Fruit fly (Drosophila melanogaster) whole organism, embryonic: Measurements from ENCODE around the gene CG4438.

Experiments used
- Awh ChIP-seq: fragments of 200-800 bp; sonication (Bioruptor generic); IDR thresholded peaks from 2 replicates; pipeline ENCODE4, ENCODE4 v1.3.6; 2022; ENCODE audit warnings: missing biosample characterization, missing genetic modification characterization
- C15 ChIP-seq: fragments of 200-800 bp; sonication (Bioruptor generic); IDR thresholded peaks from 3 replicates; pipeline ENCODE4 v1.3.6; 2022; ENCODE audit warnings: missing biosample characterization, missing genetic modification characterization
- CG10267 ChIP-seq: fragments of 200-800 bp; sonication (Bioruptor generic); optimal IDR thresholded peaks from 2 replicates; lab custom pipeline; 2018; ENCODE audit warnings: missing biosample characterization, mild to moderate bottlenecking, missing genetic modification characterization, moderate library complexity
- CG11247 ChIP-seq: fragments of 200-800 bp; sonication (Bioruptor generic); IDR thresholded peaks from 2 replicates; pipeline ENCODE4 v1.3.6; 2022; ENCODE audit warnings: missing biosample characterization, missing genetic modification characterization
- CG13287 ChIP-seq: fragments of 200-800 bp; sonication (Bioruptor generic); IDR thresholded peaks from 2 replicates; pipeline ENCODE4 v1.3.6; 2022; ENCODE audit warnings: missing biosample characterization, missing genetic modification characterization; ENCODE audit not compliant: partially characterized antibody
- CG15269 ChIP-seq: fragments of 200-800 bp; sonication (Bioruptor generic); optimal IDR thresholded peaks from 2 replicates; lab custom pipeline; 2018; ENCODE audit warnings: missing biosample characterization, mild to moderate bottlenecking, missing genetic modification characterization, moderate library complexity
- CG1529 ChIP-seq: fragments of 200-800 bp; sonication (Bioruptor generic); optimal IDR thresholded peaks from 3 replicates; lab custom pipeline; 2018; ENCODE audit warnings: missing biosample characterization, missing genetic modification characterization
- CG16863 ChIP-seq: fragments of 200-800 bp; sonication (Bioruptor generic); optimal IDR thresholded peaks from 3 replicates; lab custom pipeline; 2016; ENCODE audit warnings: missing biosample characterization, missing genetic modification characterization
- CG17385 ChIP-seq: fragments of 200-800 bp; sonication (Bioruptor generic); optimal IDR thresholded peaks from 3 replicates; lab custom pipeline; 2018; ENCODE audit warnings: missing biosample characterization, mild to moderate bottlenecking, missing genetic modification characterization
- CG17612 ChIP-seq: fragments of 200-800 bp; sonication (Bioruptor generic); IDR thresholded peaks from 2 replicates; pipeline ENCODE4 v1.3.6; 2022; ENCODE audit warnings: missing biosample characterization, missing genetic modification characterization
- CG18599 ChIP-seq: fragments of 200-800 bp; sonication (Bioruptor generic); optimal IDR thresholded peaks from 3 replicates; lab custom pipeline; 2017; ENCODE audit warnings: missing biosample characterization, missing genetic modification characterization, mild to moderate bottlenecking, moderate library complexity, missing genetic modification reagents
- CG2116 ChIP-seq: fragments of 200-800 bp; sonication (Bioruptor generic); optimal IDR thresholded peaks from 3 replicates; lab custom pipeline; 2018; ENCODE audit warnings: missing biosample characterization, mild to moderate bottlenecking, missing genetic modification characterization
- CG30403 ChIP-seq: fragments of 200-800 bp; sonication (Bioruptor generic); optimal IDR thresholded peaks from 3 replicates; lab custom pipeline; 2016; ENCODE audit warnings: missing biosample characterization, missing genetic modification characterization
- CG3065 ChIP-seq: fragments of 200-800 bp; sonication (Bioruptor generic); optimal IDR thresholded peaks from 2 replicates; lab custom pipeline; 2016; ENCODE audit warnings: missing biosample characterization, missing genetic modification characterization
- CG31388 ChIP-seq: fragments of 200-800 bp; sonication (Bioruptor generic); optimal IDR thresholded peaks from 2 replicates; lab custom pipeline; 2016; ENCODE audit warnings: missing biosample characterization, missing genetic modification characterization
- CG31441 ChIP-seq: fragments of 200-800 bp; sonication (Bioruptor generic); IDR thresholded peaks from 2 replicates; pipeline ENCODE4 v1.3.6; 2022; ENCODE audit warnings: missing biosample characterization, missing genetic modification characterization
- CG34224 ChIP-seq: fragments of 200-800 bp; sonication (Bioruptor generic); IDR thresholded peaks from 3 replicates; pipeline ENCODE4 v1.3.6; 2022; ENCODE audit warnings: missing biosample characterization, missing genetic modification characterization; ENCODE audit not compliant: partially characterized antibody
- CG3995 ChIP-seq: fragments of 200-800 bp; sonication (Bioruptor generic); optimal IDR thresholded peaks from 3 replicates; lab custom pipeline; 2016; ENCODE audit warnings: missing biosample characterization, missing genetic modification characterization
- CkIIα-i1 ChIP-seq: fragments of 200-800 bp; sonication (Bioruptor generic); IDR thresholded peaks from 2 replicates; pipeline ENCODE4 v1.3.6; 2022; ENCODE audit warnings: missing biosample characterization, missing genetic modification characterization
- Dll ChIP-seq: fragments of 200-800 bp; sonication (Bioruptor generic); IDR thresholded peaks from 4 replicates; pipeline ENCODE4 v1.3.6; 2022; ENCODE audit warnings: missing biosample characterization, missing genetic modification characterization; ENCODE audit not compliant: partially characterized antibody
- HHEX ChIP-seq: fragments of 200-800 bp; sonication (Bioruptor generic); optimal IDR thresholded peaks from 3 replicates; lab custom pipeline; 2017; ENCODE audit warnings: missing biosample characterization, mild to moderate bottlenecking, missing genetic modification characterization, missing genetic modification reagents
- HLH54F ChIP-seq: fragments of 200-800 bp; sonication (Bioruptor generic); optimal IDR thresholded peaks from 3 replicates; lab custom pipeline; 2016; ENCODE audit warnings: missing biosample characterization, missing genetic modification characterization
- NFAT ChIP-seq: fragments of 200-800 bp; sonication (Bioruptor generic); IDR thresholded peaks from 2 replicates; pipeline ENCODE4 v1.3.6; 2022; ENCODE audit warnings: missing biosample characterization, missing genetic modification characterization
- NfI ChIP-seq: fragments of 200-800 bp; sonication (Bioruptor generic); optimal IDR thresholded peaks from 3 replicates; lab custom pipeline; 2018; ENCODE audit warnings: missing biosample characterization, mild to moderate bottlenecking, missing genetic modification characterization, moderate library complexity
- Opbp ChIP-seq: fragments of 200-800 bp; sonication (Bioruptor generic); IDR thresholded peaks from 3 replicates; pipeline ENCODE4 v1.3.6; 2022; ENCODE audit warnings: missing biosample characterization, missing genetic modification characterization; ENCODE audit not compliant: partially characterized antibody
- Pdp1 ChIP-seq, 2 experiments: fragments of 200-800 bp; sonication (Bioruptor generic); optimal IDR thresholded peaks; 3 replicates each; lab custom pipeline; 2016; ENCODE audit warnings: missing biosample characterization in 2 of 2, missing genetic modification characterization in 2 of 2, mild to moderate bottlenecking in 1 of 2, moderate library complexity in 1 of 2
- Ssrp ChIP-seq: fragments of 200-800 bp; sonication (Bioruptor generic); optimal IDR thresholded peaks from 2 replicates; lab custom pipeline; 2018; ENCODE audit warnings: missing biosample characterization, mild to moderate bottlenecking, missing genetic modification characterization, moderate library complexity
- aop ChIP-seq: fragments of 200-800 bp; sonication (Bioruptor generic); IDR thresholded peaks from 2 replicates; pipeline ENCODE4 v1.3.6; 2022; ENCODE audit warnings: missing biosample characterization, missing genetic modification characterization
- bbx ChIP-seq: fragments of 200-800 bp; sonication (Bioruptor generic); IDR thresholded peaks from 2 replicates; pipeline ENCODE4 v1.3.6; 2022; ENCODE audit warnings: missing biosample characterization, missing genetic modification characterization; ENCODE audit not compliant: partially characterized antibody
- crol ChIP-seq: fragments of 200-800 bp; sonication (Bioruptor generic); IDR thresholded peaks from 2 replicates; pipeline ENCODE4 v1.3.6; 2022; ENCODE audit warnings: missing biosample characterization, missing genetic modification characterization
- dmrt11E ChIP-seq: fragments of 200-800 bp; sonication (Bioruptor generic); optimal IDR thresholded peaks from 3 replicates; lab custom pipeline; 2018; ENCODE audit warnings: missing biosample characterization, mild to moderate bottlenecking, missing genetic modification characterization, moderate library complexity
- eyg ChIP-seq: fragments of 200-800 bp; sonication (Bioruptor generic); optimal IDR thresholded peaks from 3 replicates; lab custom pipeline; 2016; ENCODE audit warnings: missing biosample characterization, missing genetic modification characterization
- fd96Cb ChIP-seq: fragments of 200-800 bp; sonication (Bioruptor generic); optimal IDR thresholded peaks from 2 replicates; lab custom pipeline; 2018; ENCODE audit warnings: missing biosample characterization, mild to moderate bottlenecking, missing genetic modification characterization, moderate library complexity
- gce ChIP-seq: fragments of 200-800 bp; sonication (Bioruptor generic); IDR thresholded peaks from 3 replicates; pipeline ENCODE4 v1.3.6; 2022; ENCODE audit warnings: missing biosample characterization, missing genetic modification characterization
- inv ChIP-seq: fragments of 200-800 bp; sonication (Bioruptor generic); IDR thresholded peaks from 2 replicates; pipeline ENCODE4 v1.3.6; 2022; ENCODE audit warnings: missing biosample characterization, missing genetic modification characterization; ENCODE audit not compliant: partially characterized antibody
- jigr1 ChIP-seq: fragments of 200-800 bp; sonication (Bioruptor generic); IDR thresholded peaks from 3 replicates; pipeline ENCODE4 v1.3.6; 2022; ENCODE audit warnings: missing biosample characterization, missing genetic modification characterization
- jumu ChIP-seq: fragments of 200-800 bp; sonication (Bioruptor generic); optimal IDR thresholded peaks from 3 replicates; lab custom pipeline; 2016; ENCODE audit warnings: missing biosample characterization, missing genetic modification characterization
- ken ChIP-seq: fragments of 200-800 bp; sonication (Bioruptor generic); IDR thresholded peaks from 3 replicates; pipeline ENCODE4 v1.3.6; 2022; ENCODE audit warnings: missing biosample characterization, missing genetic modification characterization
- lbe ChIP-seq: fragments of 200-800 bp; sonication (Bioruptor generic); optimal IDR thresholded peaks from 2 replicates; lab custom pipeline; 2016; ENCODE audit warnings: missing biosample characterization, mild to moderate bottlenecking, missing genetic modification characterization
- pan ChIP-seq, 4 experiments: fragments of >200 bp in 3 of 4; fragments of 200-800 bp in 1 of 4; sonication (Bioruptor generic) in 1 of 4; optimal IDR thresholded peaks in 3 of 4; IDR thresholded peaks in 1 of 4; 2 replicates each; pipeline versions ENCODE4 v1.3.6 to Lab custom; 2017 to 2022; ENCODE audit warnings: missing biosample characterization in 2 of 4, missing genetic modification characterization in 2 of 4, mixed read lengths in 1 of 4
- pb ChIP-seq: fragments of 200-800 bp; sonication (Bioruptor generic); optimal IDR thresholded peaks from 3 replicates; lab custom pipeline; 2016; ENCODE audit warnings: missing biosample characterization, missing genetic modification characterization
- rib ChIP-seq: fragments of 200-800 bp; sonication (Bioruptor generic); IDR thresholded peaks from 2 replicates; pipeline ENCODE4 v1.3.6; 2022; ENCODE audit warnings: missing biosample characterization, missing genetic modification characterization
- salm ChIP-seq: fragments of 200-800 bp; sonication (Bioruptor generic); optimal IDR thresholded peaks from 2 replicates; lab custom pipeline; 2018; ENCODE audit warnings: missing biosample characterization, mild to moderate bottlenecking, missing genetic modification characterization
- schlank ChIP-seq: fragments of 200-800 bp; sonication (Bioruptor generic); optimal IDR thresholded peaks from 2 replicates; lab custom pipeline; 2018; ENCODE audit warnings: missing biosample characterization, mild to moderate bottlenecking, missing genetic modification characterization
- sd ChIP-seq: fragments of 200-800 bp; sonication (Bioruptor generic); optimal IDR thresholded peaks from 3 replicates; lab custom pipeline; 2018; ENCODE audit warnings: missing biosample characterization, mild to moderate bottlenecking, missing genetic modification characterization, moderate library complexity
- sisA ChIP-seq: fragments of 200-800 bp; sonication (Bioruptor generic); IDR thresholded peaks from 2 replicates; pipeline ENCODE4 v1.3.6; 2022; ENCODE audit warnings: missing biosample characterization, missing genetic modification characterization
- tap ChIP-seq: fragments of 200-800 bp; optimal IDR thresholded peaks from 3 replicates; lab custom pipeline; 2019; ENCODE audit warnings: missing biosample characterization, mild to moderate bottlenecking, missing genetic modification characterization, moderate library complexity
- ttk ChIP-seq: fragments of 200-800 bp; sonication (Bioruptor generic); IDR thresholded peaks from 2 replicates; pipeline ENCODE4 v2.1.2; 2022; ENCODE audit warnings: missing biosample characterization, missing genetic modification characterization

CG4438 gene

DNA sequence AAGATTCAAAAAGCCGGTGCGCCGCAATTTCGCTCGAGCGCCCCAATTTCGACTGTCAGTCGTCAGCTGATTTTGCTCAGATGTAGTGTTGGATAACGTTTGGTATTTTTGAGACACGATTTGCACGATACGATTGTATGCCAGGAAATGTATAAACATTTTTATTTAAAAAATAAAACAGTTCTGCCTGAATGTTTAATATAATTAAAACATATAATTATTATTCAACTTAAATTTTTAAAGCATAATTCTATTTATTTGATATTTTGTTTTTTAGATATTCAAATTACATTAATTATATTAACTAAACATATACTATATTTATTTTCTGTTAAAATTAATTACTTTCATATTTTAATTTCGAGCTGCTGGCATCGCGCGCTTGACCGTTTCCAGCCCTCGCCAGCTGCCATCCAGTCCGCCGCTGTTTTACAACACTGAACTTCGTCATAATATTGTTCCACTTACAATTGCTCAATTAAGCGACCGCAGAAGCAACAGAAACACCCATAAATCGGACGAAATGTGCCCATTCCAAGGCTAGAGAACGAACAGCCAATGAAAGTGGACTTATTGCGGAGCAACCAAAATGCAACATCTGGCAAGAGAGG is 33.3 kb upstream of the CG4438 start, which contains the start of the genes FucTB and scat (continued):
- TF ChIP-seq HHEX, result peak; percentile 87
- peak; percentile 67 for TF ChIP-seq rib (GFP tag; lab: Robert Waterston, UW)
- TF ChIP-seq salm, result peak; percentile 51
- peak; percentile 55; the same call in 1 of the 3 replicates for TF ChIP-seq Opbp (GFP tag; lab: Robert Waterston, UW)
- peak; percentile 28; the same call in 1 of the 2 replicates for TF ChIP-seq crol (GFP tag; lab: Robert Waterston, UW)
- TF ChIP-seq bbx (GFP tag; lab: Robert Waterston, UW), result peak; percentile 23; the same call in 1 of the 2 replicates
- TF ChIP-seq aop (GFP tag; lab: Robert Waterston, UW), result 0 out of 2 replicates have a peak, but pooled peaks have one; percentile 27
- peak; percentile 96 for TF ChIP-seq CG31441
- TF ChIP-seq schlank (tag; lab: Kevin White, UChicago), result peak; percentile 62
- TF ChIP-seq CG13287, result peak; percentile 49
- TF ChIP-seq sisA (GFP tag; lab: Robert Waterston, UW), result peak; percentile 93
- peak; percentile 62; the same call in 1 of the 2 replicates for TF ChIP-seq CG17612 (GFP tag; lab: Robert Waterston, UW)
- peak; percentile 66 to 69 for TF ChIP-seq Pdp1 (GFP tag; optimal IDR thresholded peaks at IDR 0.05; lab: Kevin White, UChicago)
- peak; percentile 92 for TF ChIP-seq ken (GFP tag; lab: Robert Waterston, UW)
- TF ChIP-seq sd (tag; lab: Kevin White, UChicago), result no peak
- peak; percentile 90 for TF ChIP-seq CG18599 (GFP tag; lab: Kevin White, UChicago)
- peak; percentile 87 for TF ChIP-seq lbe (GFP tag; lab: Kevin White, UChicago)
- TF ChIP-seq CG34224 (GFP tag; lab: Robert Waterston, UW), result 0 out of 3 replicates have a peak, but pooled peaks have one; percentile 8
- TF ChIP-seq Awh (GFP tag; lab: Robert Waterston, UW), result peak; percentile 79
- TF ChIP-seq CG3995 (GFP tag; lab: Kevin White, UChicago), result peak; percentile 34
- peak; percentile 59 for TF ChIP-seq CG2116
- 0 out of 4 replicates have a peak, but pooled peaks have one; percentile 53 for TF ChIP-seq Dll (GFP tag; lab: Robert Waterston, UW)
- peak; percentile 98 for TF ChIP-seq dmrt11E (tag; lab: Kevin White, UChicago)
- TF ChIP-seq CG15269 (tag; lab: Kevin White, UChicago), result peak; percentile 88
- peak; percentile 96 for TF ChIP-seq CG30403 (GFP tag; lab: Kevin White, UChicago)
- TF ChIP-seq pan (optimal IDR thresholded peaks at IDR 0.05; lab: Kevin White, UChicago), result no peak
- peak in 1 of 2 experiments; percentile 90 for TF ChIP-seq pan (GFP tag; optimal IDR thresholded peaks at IDR 0.05 in 1 of 2, IDR thresholded peaks at IDR 0.05 in 1 of 2)
- peak; percentile 69 for TF ChIP-seq CG31388 (GFP tag; lab: Kevin White, UChicago)
- peak; percentile 93 for TF ChIP-seq NFAT (GFP tag; lab: Robert Waterston, UW)
- peak; percentile 75 for TF ChIP-seq CG3065 (GFP tag; lab: Kevin White, UChicago)
- no peak for TF ChIP-seq eyg (GFP tag; lab: Kevin White, UChicago)
- peak; percentile 70 for TF ChIP-seq CG1529
- peak; percentile 91 for TF ChIP-seq CG11247 (GFP tag; lab: Robert Waterston, UW)
- TF ChIP-seq CG10267, result peak; percentile 97
- peak; percentile 40 for TF ChIP-seq jumu (GFP tag; lab: Kevin White, UChicago)
- TF ChIP-seq CkIIα-i1 (GFP tag; lab: Robert Waterston, UW), result no peak
- TF ChIP-seq C15 (GFP tag; lab: Robert Waterston, UW), result 0 out of 3 replicates have a peak, but pooled peaks have one; percentile 50
- TF ChIP-seq HLH54F (GFP tag; lab: Kevin White, UChicago), result peak; percentile 77
- TF ChIP-seq Ssrp (tag; lab: Kevin White, UChicago), result peak; percentile 97
- TF ChIP-seq fd96Cb (tag; lab: Kevin White, UChicago), result peak; percentile 89
- TF ChIP-seq CG17385 (GFP tag; lab: Kevin White, UChicago), result peak; percentile 79
- TF ChIP-seq CG16863, result peak; percentile 14
- peak; percentile 54; the same call in 1 of the 2 replicates for TF ChIP-seq inv (GFP tag; lab: Robert Waterston, UW)
- peak; percentile 83; the same call in 2 of the 3 replicates for TF ChIP-seq jigr1
- TF ChIP-seq tap, result peak; percentile 71
- peak; percentile 92 for TF ChIP-seq NfI (GFP tag; lab: Kevin White, UChicago)
- no peak for TF ChIP-seq pb
- TF ChIP-seq gce (GFP tag; lab: Robert Waterston, UW), result peak; percentile 67; the same call in 1 of the 3 replicates
- TF ChIP-seq ttk (GFP tag; lab: Robert Waterston, UW), result peak; percentile 91
